Worm (Caenorhabditis elegans): ENCODE results near the gene srx-128.
A peak's percentile ranks its signal among the peaks of the same experiment; 100 is the strongest.

Gene srx-128

ce11 chrV:13866353-13866752 is 29.1 kb downstream of the srx-128 start, which contains the start of gene nhr-175:
TSS of gene nhr-175 (plus strand) at chrV:13866691.
- TF ChIP-seq bed-3 (GFP tag; optimal IDR thresholded peaks at IDR 0.05) (no peak), zip-8 (tag; optimal IDR thresholded peaks at IDR 0.05) (no peak), elt-3 (tag; optimal IDR thresholded peaks at IDR 0.05) (no peak), elt-1 (tag; optimal IDR thresholded peaks at IDR 0.05; ENCODE audit: borderline replicate concordance, insufficient read depth) (peak; percentile 91), ham-2 (GFP tag; optimal IDR thresholded peaks at IDR 0.05) (peak; percentile 28)

- TF ChIP-seq sem-2 (GFP tag; optimal IDR thresholded peaks at IDR 0.05) (peak; percentile 46), ceh-83 (GFP tag; optimal IDR thresholded peaks at IDR 0.05) (peak; percentile 31), ceh-43 (GFP tag; optimal IDR thresholded peaks at IDR 0.05) (peak; percentile 5), cnd-1 (tag; optimal IDR thresholded peaks at IDR 0.05) (peak; percentile 58), tbx-8 (GFP tag; optimal IDR thresholded peaks at IDR 0.05) (peak; percentile 11), drap-1 (GFP tag; optimal IDR thresholded peaks at IDR 0.05) (peak; percentile 50)
Observed at ce11 chrV:13868886-13869285, 31.6 kb downstream of the srx-128 start.

ce11 chrV:13869551-13869950 is 32.3 kb downstream of the srx-128 start:
- TF ChIP-seq zip-8 (tag; optimal IDR thresholded peaks at IDR 0.05) = no peak
- TF ChIP-seq pha-4 (tag; optimal IDR thresholded peaks at IDR 0.05) = no peak
- no peak for TF ChIP-seq lin-13 (tag; optimal IDR thresholded peaks at IDR 0.05)
- TF ChIP-seq cnd-1 (tag; optimal IDR thresholded peaks at IDR 0.05) = no peak
- TF ChIP-seq snpc-4 (tag; optimal IDR thresholded peaks at IDR 0.05) = no peak
- no peak for TF ChIP-seq bed-3 (GFP tag; optimal IDR thresholded peaks at IDR 0.05)
- TF ChIP-seq ceh-83 (GFP tag; optimal IDR thresholded peaks at IDR 0.05) = no peak
- TF ChIP-seq lsy-2 (tag; optimal IDR thresholded peaks at IDR 0.05) = no peak
- no peak for TF ChIP-seq nhr-76 (tag; optimal IDR thresholded peaks at IDR 0.05)
- TF ChIP-seq ces-1 (GFP tag; optimal IDR thresholded peaks at IDR 0.05) = no peak
- no peak for TF ChIP-seq lin-32 (GFP tag; optimal IDR thresholded peaks at IDR 0.05)
- no peak for TF ChIP-seq ceh-39 (tag; optimal IDR thresholded peaks at IDR 0.05)
- TF ChIP-seq nhr-2 (tag; optimal IDR thresholded peaks at IDR 0.05) = no peak
- TF ChIP-seq mep-1 (tag; optimal IDR thresholded peaks at IDR 0.05) = no peak
- TF ChIP-seq elt-1 (tag; optimal IDR thresholded peaks at IDR 0.05; ENCODE audit: borderline replicate concordance, insufficient read depth) = no peak
- TF ChIP-seq nhr-28 (tag; optimal IDR thresholded peaks at IDR 0.05) = no peak
- TF ChIP-seq mls-2 (tag; optimal IDR thresholded peaks at IDR 0.05) = no peak
- no peak for TF ChIP-seq unc-62 (GFP tag; optimal IDR thresholded peaks at IDR 0.05)

ce11 chrV:13872895-13873294 is 35.6 kb downstream of the srx-128 start, which contains the start of gene cpt-5:
TSS of gene cpt-5 (plus strand) at chrV:13873195.
- no peak for TF ChIP-seq flh-1 (GFP tag; optimal IDR thresholded peaks at IDR 0.05)
- TF ChIP-seq tbx-8 (GFP tag; optimal IDR thresholded peaks at IDR 0.05) = no peak
- no peak for TF ChIP-seq nhr-28 (tag; optimal IDR thresholded peaks at IDR 0.05)
- TF ChIP-seq lin-13 (tag; optimal IDR thresholded peaks at IDR 0.05) = no peak
- no peak for TF ChIP-seq snpc-4 (tag; optimal IDR thresholded peaks at IDR 0.05)
- TF ChIP-seq nhr-12 (tag; optimal IDR thresholded peaks at IDR 0.05) = no peak
- no peak for TF ChIP-seq blmp-1 (tag; optimal IDR thresholded peaks at IDR 0.05)
- no peak for TF ChIP-seq pha-4 (tag; optimal IDR thresholded peaks at IDR 0.05)
- no peak for TF ChIP-seq nhr-76 (tag; optimal IDR thresholded peaks at IDR 0.05)
- TF ChIP-seq sem-2 (GFP tag; optimal IDR thresholded peaks at IDR 0.05) = no peak
- TF ChIP-seq lsy-2 (tag; optimal IDR thresholded peaks at IDR 0.05) = no peak
- TF ChIP-seq ceh-83 (GFP tag; optimal IDR thresholded peaks at IDR 0.05) = no peak
- TF ChIP-seq elt-3 (tag; optimal IDR thresholded peaks at IDR 0.05) = no peak
- no peak for TF ChIP-seq zip-8 (tag; optimal IDR thresholded peaks at IDR 0.05)
- no peak for TF ChIP-seq unc-120 (tag; optimal IDR thresholded peaks at IDR 0.05; ENCODE audit: poor library complexity, severe bottlenecking)
- TF ChIP-seq cnd-1 (tag; optimal IDR thresholded peaks at IDR 0.05) = no peak
- TF ChIP-seq drap-1 (GFP tag; optimal IDR thresholded peaks at IDR 0.05) = no peak
- TF ChIP-seq sptf-1 (tag; optimal IDR thresholded peaks at IDR 0.05) = no peak
- TF ChIP-seq ceh-39 (tag; optimal IDR thresholded peaks at IDR 0.05) = no peak

ce11 chrV:13873323-13873722 is 36.0 kb downstream of the srx-128 start:
- TF ChIP-seq nhr-12 (tag; optimal IDR thresholded peaks at IDR 0.05) (no peak), lin-32 (GFP tag; optimal IDR thresholded peaks at IDR 0.05) (no peak), unc-39 (tag; optimal IDR thresholded peaks at IDR 0.05) (no peak), mls-2 (tag; optimal IDR thresholded peaks at IDR 0.05) (no peak), nhr-2 (tag; optimal IDR thresholded peaks at IDR 0.05) (no peak), bed-3 (GFP tag; optimal IDR thresholded peaks at IDR 0.05) (no peak), elt-1 (tag; optimal IDR thresholded peaks at IDR 0.05; ENCODE audit: borderline replicate concordance, insufficient read depth) (no peak), unc-120 (tag; optimal IDR thresholded peaks at IDR 0.05; ENCODE audit: poor library complexity, severe bottlenecking) (no peak), lin-13 (tag; optimal IDR thresholded peaks at IDR 0.05) (no peak), blmp-1 (tag; optimal IDR thresholded peaks at IDR 0.05) (no peak), elt-3 (tag; optimal IDR thresholded peaks at IDR 0.05) (no peak), mab-5 (tag; optimal IDR thresholded peaks at IDR 0.05) (no peak), sptf-1 (tag; optimal IDR thresholded peaks at IDR 0.05) (no peak), hlh-1 (tag; optimal IDR thresholded peaks at IDR 0.05) (no peak), drap-1 (GFP tag; optimal IDR thresholded peaks at IDR 0.05) (no peak)
